Fruit fly (Drosophila melanogaster) whole organism, wandering third instar larva: ENCODE results near the gene PK2-R2.

Experiments used
- Abd-B ChIP-seq: fragments of >200 bp; optimal IDR thresholded peaks from 2 replicates; lab custom pipeline; 2017; ENCODE audit warnings: missing biosample characterization, missing genetic modification characterization
- Hr78 ChIP-seq: fragments of >200 bp; optimal IDR thresholded peaks from 2 replicates; lab custom pipeline; 2017; ENCODE audit warnings: missing biosample characterization, missing genetic modification characterization
- Myc ChIP-seq: fragments of >200 bp; optimal IDR thresholded peaks from 2 replicates; lab custom pipeline; 2017
- OdsH ChIP-seq: fragments of 200-800 bp; sonication (Bioruptor generic); optimal IDR thresholded peaks from 2 replicates; lab custom pipeline; 2016; ENCODE audit warnings: missing biosample characterization, mild to moderate bottlenecking, missing genetic modification characterization
- Rel ChIP-seq, 2 experiments: fragments of 200-800 bp; sonication (Bioruptor generic) in 1 of 2; optimal IDR thresholded peaks; 2 replicates in 1 of 2; 3 replicates in 1 of 2; lab custom pipeline; 2016 to 2019; ENCODE audit warnings: mild to moderate bottlenecking in 2 of 2, missing biosample characterization in 2 of 2, missing genetic modification characterization in 2 of 2, moderate library complexity in 1 of 2
- foxo ChIP-seq, 2 experiments: fragments of 200-800 bp; sonication (Bioruptor generic); optimal IDR thresholded peaks; 2 replicates in 1 of 2; 3 replicates in 1 of 2; lab custom pipeline; 2016 to 2017; ENCODE audit warnings: missing biosample characterization in 2 of 2, missing genetic modification characterization in 2 of 2
- lola ChIP-seq: fragments of >200 bp; optimal IDR thresholded peaks from 2 replicates; lab custom pipeline; 2017; ENCODE audit warnings: missing biosample characterization, missing genetic modification characterization
- pan ChIP-seq: fragments of >200 bp; optimal IDR thresholded peaks from 2 replicates; lab custom pipeline; 2017
- psq ChIP-seq: fragments of 200-800 bp; sonication (Bioruptor generic); optimal IDR thresholded peaks from 3 replicates; lab custom pipeline; 2017; ENCODE audit warnings: missing biosample characterization, mild to moderate bottlenecking, missing genetic modification characterization, moderate library complexity
- sage ChIP-seq: fragments of 200-800 bp; sonication (Bioruptor generic); optimal IDR thresholded peaks from 2 replicates; lab custom pipeline; 2016; ENCODE audit warnings: missing biosample characterization, mild to moderate bottlenecking, missing genetic modification characterization
- sv ChIP-seq: fragments of 200-800 bp; sonication (Bioruptor generic); optimal IDR thresholded peaks from 3 replicates; lab custom pipeline; 2016; ENCODE audit warnings: missing biosample characterization, missing genetic modification characterization
- usp ChIP-seq: fragments of >200 bp; optimal IDR thresholded peaks from 2 replicates; lab custom pipeline; 2017; ENCODE audit warnings: missing biosample characterization, missing genetic modification characterization

- TF ChIP-seq foxo (GFP tag; optimal IDR thresholded peaks at IDR 0.05; lab: Kevin White, UChicago) (no peak), psq (GFP tag; lab: Kevin White, UChicago) (no peak), lola (GFP tag; lab: Kevin White, UChicago) (no peak), sv (GFP tag; lab: Kevin White, UChicago) (no peak), Hr78 (GFP tag; lab: Kevin White, UChicago) (no peak), usp (GFP tag; lab: Kevin White, UChicago) (no peak), OdsH (GFP tag; lab: Kevin White, UChicago) (no peak), Myc (no peak), pan (lab: Kevin White, UChicago) (no peak), sage (GFP tag; lab: Kevin White, UChicago) (no peak), Rel (GFP tag; optimal IDR thresholded peaks at IDR 0.05; lab: Kevin White, UChicago) (no peak), Rel (tag; optimal IDR thresholded peaks at IDR 0.05; lab: Kevin White, UChicago) (no peak), Abd-B (no peak)
Observed at dm6 chr3R:13288763-13289312, 45.1 kb downstream of the PK2-R2 start, which contains the start of gene apn.
